Fruit fly (Drosophila melanogaster): ENCODE data around the gene CG32204.

- no peak for TF ChIP-seq CG3847 (GFP tag; IDR thresholded peaks at IDR 0.05)
- no peak for TF ChIP-seq Stat92E (GFP tag; optimal IDR thresholded peaks at IDR 0.05)
- TF ChIP-seq pho (GFP tag; optimal IDR thresholded peaks at IDR 0.05): no peak
- TF ChIP-seq Sin3A (optimal IDR thresholded peaks at IDR 0.05): no peak
- no peak for TF ChIP-seq PHDP (tag; optimal IDR thresholded peaks at IDR 0.05)
- TF ChIP-seq Atf3 (GFP tag; optimal IDR thresholded peaks at IDR 0.05): no peak
- TF ChIP-seq ems (GFP tag; optimal IDR thresholded peaks at IDR 0.05): no peak
- TF ChIP-seq NC2α (GFP tag; optimal IDR thresholded peaks at IDR 0.05): no peak
- TF ChIP-seq CG12299 (tag; optimal IDR thresholded peaks at IDR 0.05): no peak
Observed at dm6 chr3L:18993578-18994255, 47.9 kb upstream of the CG32204 start.

Data from whole organism, embryonic.